In the genomic region with DNA sequence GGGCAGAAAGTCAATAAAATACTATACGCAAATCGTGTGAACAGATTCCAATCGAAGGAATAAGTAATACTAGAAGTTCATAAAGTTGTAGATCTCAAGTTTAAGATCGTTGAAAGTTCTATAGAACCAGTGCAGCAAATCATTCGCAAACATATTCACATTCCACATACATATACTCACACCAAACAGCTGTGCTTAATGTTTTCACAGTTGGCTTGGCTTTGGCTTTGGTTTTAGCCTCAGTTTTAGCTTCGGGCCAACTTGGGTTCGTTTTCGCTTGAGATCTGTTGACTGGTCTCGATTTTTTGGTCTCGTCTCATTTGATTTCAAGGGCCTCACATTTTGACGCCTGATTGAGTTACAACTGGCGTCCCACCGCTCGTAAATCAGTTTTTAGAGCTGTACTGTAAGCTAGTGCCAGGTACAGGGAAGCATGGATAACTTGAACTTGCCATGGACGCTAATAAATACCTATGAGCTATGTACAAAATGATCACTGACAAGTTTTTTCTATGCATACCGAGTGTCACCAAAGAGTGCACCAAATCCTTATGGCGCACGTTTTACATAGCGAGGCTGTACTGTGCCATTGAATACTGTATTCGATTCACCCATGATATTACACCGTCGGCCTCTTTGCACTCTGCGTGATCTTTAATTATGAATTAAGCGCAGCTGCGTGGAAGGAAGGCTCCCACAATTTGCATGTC, we compare ENCODE assay signal across 2 fruit fly cellular contexts.
TF ChIP-seq lines count a peak whose summit lies in the region.

No protein-coding gene starts in this region.

TF ChIP-seq in whole organism, embryonic, 481 proteins besides CTCF, POLR2A, EP300 and RAD21 (continued from another document and continues in another):
- TF ChIP-seq ttk (GFP tag; IDR thresholded peaks at IDR 0.05; lab: Robert Waterston, UW), result peak; percentile 82
- peak; percentile 83 to 88 for TF ChIP-seq Pdp1 (GFP tag; optimal IDR thresholded peaks at IDR 0.05; lab: Kevin White, UChicago)
- peak; percentile 73 for TF ChIP-seq CG1647 (GFP tag; optimal IDR thresholded peaks at IDR 0.05; lab: Kevin White, UChicago)
- peak; percentile 74 for TF ChIP-seq Dad (GFP tag; optimal IDR thresholded peaks at IDR 0.05; lab: Kevin White, UChicago)
- no peak for TF ChIP-seq usp (GFP tag; optimal IDR thresholded peaks at IDR 0.05; lab: Kevin White, UChicago)
- 0 out of 3 replicates have a peak, but pooled peaks have one; percentile 43 for TF ChIP-seq ase (GFP tag; IDR thresholded peaks at IDR 0.05; lab: Robert Waterston, UW)
- peak; percentile 81 for TF ChIP-seq Oli (tag; optimal IDR thresholded peaks at IDR 0.05; lab: Kevin White, UChicago)
- peak; percentile 58 for TF ChIP-seq CG31365 (tag; optimal IDR thresholded peaks at IDR 0.05; lab: Kevin White, UChicago)
- peak; percentile 66 for TF ChIP-seq CG18262 (tag; optimal IDR thresholded peaks at IDR 0.05; lab: Kevin White, UChicago)
- TF ChIP-seq fd96Cb (tag; optimal IDR thresholded peaks at IDR 0.05; lab: Kevin White, UChicago), result peak; percentile 80
- peak; percentile 82 for TF ChIP-seq CG9215 (GFP tag; IDR thresholded peaks at IDR 0.05; lab: Robert Waterston, UW)
- TF ChIP-seq Lpt (GFP tag; optimal IDR thresholded peaks at IDR 0.05; lab: Kevin White, UChicago), result no peak
- TF ChIP-seq CG13123 (GFP tag; optimal IDR thresholded peaks at IDR 0.05; lab: Kevin White, UChicago), result peak; percentile 36
- peak; percentile 56; the same call in 1 of the 3 replicates for TF ChIP-seq C15 (GFP tag; IDR thresholded peaks at IDR 0.05; lab: Robert Waterston, UW)
- TF ChIP-seq slou (GFP tag; optimal IDR thresholded peaks at IDR 0.05; lab: Kevin White, UChicago), result peak; percentile 64
- no peak for TF ChIP-seq HLHmδ (GFP tag; optimal IDR thresholded peaks at IDR 0.05; lab: Kevin White, UChicago)
- TF ChIP-seq Doc2 (GFP tag; IDR thresholded peaks at IDR 0.05; lab: Robert Waterston, UW), result peak; percentile 49; the same call in 1 of the 2 replicates
- peak; percentile 55 for TF ChIP-seq CG6683 (GFP tag; optimal IDR thresholded peaks at IDR 0.05; lab: Kevin White, UChicago)
- TF ChIP-seq CG4424 (GFP tag; optimal IDR thresholded peaks at IDR 0.05; lab: Kevin White, UChicago), result peak; percentile 80
- TF ChIP-seq CG1233 (GFP tag; optimal IDR thresholded peaks at IDR 0.05; lab: Kevin White, UChicago), result peak; percentile 74
- TF ChIP-seq fd3F (GFP tag; optimal IDR thresholded peaks at IDR 0.05; lab: Kevin White, UChicago), result peak; percentile 82
- no peak for TF ChIP-seq yki (optimal IDR thresholded peaks at IDR 0.05; lab: Kevin White, UChicago)
- peak; percentile 33 for TF ChIP-seq CG3995 (GFP tag; optimal IDR thresholded peaks at IDR 0.05; lab: Kevin White, UChicago)
- peak; percentile 52; the same call in 1 of the 2 replicates for TF ChIP-seq gt (GFP tag; IDR thresholded peaks at IDR 0.05; lab: Robert Waterston, UW)
- peak; percentile 70 for TF ChIP-seq CG15514 (GFP tag; optimal IDR thresholded peaks at IDR 0.05; lab: Kevin White, UChicago)
- no peak for TF ChIP-seq Hmx (GFP tag; optimal IDR thresholded peaks at IDR 0.05; lab: Kevin White, UChicago)
- TF ChIP-seq hkb (optimal IDR thresholded peaks at IDR 0.05; lab: Kevin White, UChicago), result no peak
- TF ChIP-seq hkb (GFP tag; IDR thresholded peaks at IDR 0.05; lab: Robert Waterston, UW), result peak; percentile 91
- peak; percentile 55; the same call in 1 of the 2 replicates for TF ChIP-seq ro (GFP tag; IDR thresholded peaks at IDR 0.05; lab: Robert Waterston, UW)
- TF ChIP-seq CG10959 (GFP tag; IDR thresholded peaks at IDR 0.05; lab: Robert Waterston, UW), result peak; percentile 76
- TF ChIP-seq CG3847 (GFP tag; IDR thresholded peaks at IDR 0.05; lab: Robert Waterston, UW), result peak; percentile 89
- peak; percentile 73 for TF ChIP-seq Gsc (GFP tag; IDR thresholded peaks at IDR 0.05; lab: Robert Waterston, UW)
- TF ChIP-seq dm (GFP tag; optimal IDR thresholded peaks at IDR 0.05; lab: Kevin White, UChicago), result peak; percentile 34
- TF ChIP-seq Sin3A (optimal IDR thresholded peaks at IDR 0.05; lab: Kevin White, UChicago), result no peak
- peak; percentile 44 for TF ChIP-seq Asciz (GFP tag; optimal IDR thresholded peaks at IDR 0.05; lab: Kevin White, UChicago)
- TF ChIP-seq maf-S (GFP tag; optimal IDR thresholded peaks at IDR 0.05; lab: Kevin White, UChicago), result peak; percentile 77
- TF ChIP-seq ham (GFP tag; IDR thresholded peaks at IDR 0.05; lab: Robert Waterston, UW), result peak; percentile 57; the same call in 1 of the 2 replicates
- TF ChIP-seq gsb (GFP tag; IDR thresholded peaks at IDR 0.05; lab: Robert Waterston, UW), result peak; percentile 88
- TF ChIP-seq CG17612 (GFP tag; IDR thresholded peaks at IDR 0.05; lab: Robert Waterston, UW), result peak; percentile 82
- peak; percentile 82 for TF ChIP-seq CG11695 (GFP tag; IDR thresholded peaks at IDR 0.05; lab: Robert Waterston, UW)
- TF ChIP-seq luna (GFP tag; optimal IDR thresholded peaks at IDR 0.05; lab: Kevin White, UChicago), result peak; percentile 62
- peak; percentile 61 for TF ChIP-seq disco-r (GFP tag; optimal IDR thresholded peaks at IDR 0.05; lab: Kevin White, UChicago)
- TF ChIP-seq Hr78 (GFP tag; optimal IDR thresholded peaks at IDR 0.05; lab: Kevin White, UChicago), result peak in 1 of 2 experiments; percentile 7
- TF ChIP-seq mld (GFP tag; IDR thresholded peaks at IDR 0.05; lab: Robert Waterston, UW; ENCODE audit: partially characterized antibody), result no peak
- peak; percentile 82 for TF ChIP-seq HmgZ (tag; optimal IDR thresholded peaks at IDR 0.05; lab: Kevin White, UChicago)
- TF ChIP-seq Hr3 (GFP tag; optimal IDR thresholded peaks at IDR 0.05; lab: Kevin White, UChicago), result peak; percentile 61
- TF ChIP-seq CG8281 (tag; optimal IDR thresholded peaks at IDR 0.05; lab: Kevin White, UChicago), result peak; percentile 59
- TF ChIP-seq sd (tag; optimal IDR thresholded peaks at IDR 0.05; lab: Kevin White, UChicago), result no peak
- TF ChIP-seq Abd-B (GFP tag; optimal IDR thresholded peaks at IDR 0.05; lab: Kevin White, UChicago), result peak; percentile 78
- TF ChIP-seq trh (GFP tag; optimal IDR thresholded peaks at IDR 0.05; lab: Kevin White, UChicago), result peak; percentile 65
- peak; percentile 77 for TF ChIP-seq eyg (GFP tag; optimal IDR thresholded peaks at IDR 0.05; lab: Kevin White, UChicago)
- peak; percentile 80 for TF ChIP-seq HLH54F (GFP tag; optimal IDR thresholded peaks at IDR 0.05; lab: Kevin White, UChicago)
- TF ChIP-seq pros (GFP tag; optimal IDR thresholded peaks at IDR 0.05; lab: Kevin White, UChicago), result no peak
- TF ChIP-seq wdn (GFP tag; IDR thresholded peaks at IDR 0.05; lab: Robert Waterston, UW), result peak; percentile 77
- TF ChIP-seq CG18599 (GFP tag; optimal IDR thresholded peaks at IDR 0.05; lab: Kevin White, UChicago), result peak; percentile 84
- TF ChIP-seq emc (GFP tag; optimal IDR thresholded peaks at IDR 0.05; lab: Kevin White, UChicago), result peak; percentile 65
- TF ChIP-seq run (tag; optimal IDR thresholded peaks at IDR 0.05; lab: Kevin White, UChicago), result no peak
- peak; percentile 85 for TF ChIP-seq crc (GFP tag; optimal IDR thresholded peaks at IDR 0.05; lab: Kevin White, UChicago)
- TF ChIP-seq Dll (GFP tag; IDR thresholded peaks at IDR 0.05; lab: Robert Waterston, UW; ENCODE audit: partially characterized antibody), result no peak
- peak; percentile 50 for TF ChIP-seq CG34376 (GFP tag; optimal IDR thresholded peaks at IDR 0.05; lab: Kevin White, UChicago)

TF ChIP-seq in whole organism, prepupa, 60 proteins besides CTCF, POLR2A, EP300 and RAD21 (continued from another document):
- TF ChIP-seq CG6792 (GFP tag; optimal IDR thresholded peaks at IDR 0.05; lab: Kevin White, UChicago) (peak; percentile 83), CG8632 (GFP tag; optimal IDR thresholded peaks at IDR 0.05; lab: Kevin White, UChicago) (peak; percentile 85), Hr39 (GFP tag; optimal IDR thresholded peaks at IDR 0.05; lab: Kevin White, UChicago) (peak; percentile 91), CG11294 (GFP tag; IDR thresholded peaks at IDR 0.05; lab: Robert Waterston, UW) (0 out of 2 replicates have a peak, but pooled peaks have one; percentile 39), fd59A (GFP tag; optimal IDR thresholded peaks at IDR 0.05; lab: Kevin White, UChicago) (peak; percentile 81), fkh (GFP tag; optimal IDR thresholded peaks at IDR 0.05; lab: Kevin White, UChicago) (no peak), net (GFP tag; optimal IDR thresholded peaks at IDR 0.05; lab: Kevin White, UChicago) (peak; percentile 79), lz (GFP tag; optimal IDR thresholded peaks at IDR 0.05; lab: Kevin White, UChicago) (peak; percentile 85), acj6 (GFP tag; optimal IDR thresholded peaks at IDR 0.05; lab: Kevin White, UChicago) (peak; percentile 86), Met (GFP tag; optimal IDR thresholded peaks at IDR 0.05; lab: Kevin White, UChicago) (peak; percentile 81), CG3919 (GFP tag; optimal IDR thresholded peaks at IDR 0.05; lab: Kevin White, UChicago) (peak; percentile 88), CG7368 (GFP tag; optimal IDR thresholded peaks at IDR 0.05; lab: Kevin White, UChicago) (peak; percentile 85), Hr38 (GFP tag; optimal IDR thresholded peaks at IDR 0.05; lab: Kevin White, UChicago) (no peak)
TF ChIP-seq in whole organism, prepupa: peak in this region for 55.
